Fruit fly (Drosophila melanogaster) whole organism, pupa: ENCODE results near the gene Ugt301D1.

Source experiments
- CG10348 ChIP-seq: fragments of 200-800 bp; sonication (Bioruptor generic); IDR thresholded peaks from 2 replicates; pipeline ENCODE4 v1.3.6; 2022; ENCODE audit warnings: missing biosample characterization, missing genetic modification characterization
- CG12605 ChIP-seq: fragments of 200-800 bp; sonication (Bioruptor generic); IDR thresholded peaks from 2 replicates; pipeline ENCODE4 v1.3.6; 2022; ENCODE audit warnings: missing biosample characterization, missing genetic modification characterization
- CG13204 ChIP-seq: fragments of 200-800 bp; sonication (Bioruptor generic); optimal IDR thresholded peaks from 2 replicates; lab custom pipeline; 2018; ENCODE audit warnings: missing biosample characterization, mild to moderate bottlenecking, missing genetic modification characterization, moderate library complexity
- CG14655 ChIP-seq: fragments of 200-800 bp; sonication (Bioruptor generic); optimal IDR thresholded peaks from 3 replicates; lab custom pipeline; 2017; ENCODE audit warnings: mild to moderate bottlenecking, missing biosample characterization, missing genetic modification reagents, missing genetic modification characterization
- CG15710 ChIP-seq: fragments of 200-800 bp; sonication (Bioruptor generic); optimal IDR thresholded peaks from 2 replicates; lab custom pipeline; 2018; ENCODE audit warnings: missing biosample characterization, mild to moderate bottlenecking, missing genetic modification characterization, moderate library complexity
- CG17806 ChIP-seq: fragments of 200-800 bp; sonication (Bioruptor generic); optimal IDR thresholded peaks from 2 replicates; lab custom pipeline; 2018; ENCODE audit warnings: missing biosample characterization, mild to moderate bottlenecking, missing genetic modification characterization, moderate library complexity
- CG32121 ChIP-seq: fragments of 200-800 bp; sonication (Bioruptor generic); IDR thresholded peaks from 2 replicates; pipeline ENCODE4 v1.3.6; 2022; ENCODE audit warnings: missing biosample characterization, missing genetic modification characterization
- CG34367 ChIP-seq: fragments of 200-800 bp; sonication (Bioruptor generic); optimal IDR thresholded peaks from 2 replicates; lab custom pipeline; 2018; ENCODE audit warnings: missing biosample characterization, mild to moderate bottlenecking, missing genetic modification characterization
- CG4496 ChIP-seq: fragments of 200-800 bp; sonication (Bioruptor generic); IDR thresholded peaks from 3 replicates; pipeline ENCODE4 v1.3.6; 2022; ENCODE audit warnings: missing biosample characterization, missing genetic modification characterization
- CG8159 ChIP-seq: fragments of 200-800 bp; sonication (Bioruptor generic); optimal IDR thresholded peaks from 3 replicates; lab custom pipeline; 2018; ENCODE audit warnings: missing biosample characterization, mild to moderate bottlenecking, missing genetic modification characterization, moderate library complexity
- CG8301 ChIP-seq: fragments of 200-800 bp; sonication (Bioruptor generic); optimal IDR thresholded peaks from 2 replicates; lab custom pipeline; 2018; ENCODE audit warnings: missing biosample characterization, mild to moderate bottlenecking, missing genetic modification characterization
- CG9948 ChIP-seq: fragments of 200-800 bp; sonication (Bioruptor generic); optimal IDR thresholded peaks from 2 replicates; lab custom pipeline; 2018; ENCODE audit warnings: missing biosample characterization, mild to moderate bottlenecking, missing genetic modification characterization, moderate library complexity
- D1 ChIP-seq: fragments of 200-800 bp; sonication (Bioruptor generic); optimal IDR thresholded peaks from 2 replicates; lab custom pipeline; 2018; ENCODE audit warnings: missing biosample characterization, mild to moderate bottlenecking, missing genetic modification characterization, moderate library complexity
- EcR ChIP-seq: fragments of 200-800 bp; sonication (Bioruptor generic); optimal IDR thresholded peaks from 3 replicates; lab custom pipeline; 2019; ENCODE audit warnings: missing biosample characterization, missing genetic modification characterization, mild to moderate bottlenecking, moderate library complexity, missing genetic modification reagents
- Ets98B ChIP-seq: fragments of 200-800 bp; sonication (Bioruptor generic); IDR thresholded peaks from 2 replicates; pipeline ENCODE4 v1.3.6; 2022; ENCODE audit warnings: missing biosample characterization, missing genetic modification characterization
- Pif1A ChIP-seq: fragments of 200-800 bp; sonication (Bioruptor generic); optimal IDR thresholded peaks from 3 replicates; lab custom pipeline; 2016; ENCODE audit warnings: missing biosample characterization, missing genetic modification characterization
- Pif1B ChIP-seq: fragments of 200-800 bp; sonication (Bioruptor generic); optimal IDR thresholded peaks from 3 replicates; lab custom pipeline; 2016; ENCODE audit warnings: missing biosample characterization, missing genetic modification characterization
- Snoo ChIP-seq: fragments of 200-800 bp; sonication (Bioruptor generic); optimal IDR thresholded peaks from 3 replicates; lab custom pipeline; 2017; ENCODE audit warnings: missing biosample characterization, mild to moderate bottlenecking, missing genetic modification characterization, inconsistent platforms
- fd96Ca ChIP-seq: fragments of 200-800 bp; sonication (Bioruptor generic); IDR thresholded peaks from 3 replicates; pipeline ENCODE4 v1.3.6; 2022; ENCODE audit warnings: missing biosample characterization, missing genetic modification characterization
- gl ChIP-seq: fragments of 200-800 bp; sonication (Bioruptor generic); optimal IDR thresholded peaks from 2 replicates; lab custom pipeline; 2018; ENCODE audit warnings: missing biosample characterization, mild to moderate bottlenecking, missing genetic modification characterization
- rn ChIP-seq: fragments of 200-800 bp; sonication (Bioruptor generic); IDR thresholded peaks from 2 replicates; pipeline ENCODE4 v1.3.6; 2022; ENCODE audit warnings: missing biosample characterization, missing genetic modification characterization

Gene Ugt301D1

dm6 chr2L:18517002-18517635 is 7.8 kb downstream of the Ugt301D1 start, which contains the start of gene CG10211:
CG10211 (plus strand) TSS chr2L:18517487.
- TF ChIP-seq CG13204 (GFP tag; lab: Kevin White, UChicago) (peak; percentile 24), Pif1B (GFP tag; lab: Kevin White, UChicago) (peak; percentile 36), Pif1A (peak; percentile 47), CG8301 (tag; lab: Kevin White, UChicago) (peak; percentile 67), Snoo (tag; lab: Kevin White, UChicago) (peak; percentile 46), rn (GFP tag; lab: Robert Waterston, UW) (peak; percentile 47), CG8159 (tag; lab: Kevin White, UChicago) (peak; percentile 73), CG10348 (GFP tag; lab: Robert Waterston, UW) (no peak), CG14655 (GFP tag; lab: Kevin White, UChicago) (peak; percentile 71), CG17806 (tag; lab: Kevin White, UChicago) (peak; percentile 67), CG12605 (GFP tag; lab: Robert Waterston, UW) (no peak), CG15710 (peak; percentile 64), gl (no peak), CG32121 (0 out of 2 replicates have a peak, but pooled peaks have one; percentile 9), CG34367 (tag; lab: Kevin White, UChicago) (peak; percentile 60), CG9948 (tag; lab: Kevin White, UChicago) (peak; percentile 58), D1 (tag; lab: Kevin White, UChicago) (no peak), fd96Ca (GFP tag; lab: Robert Waterston, UW) (no peak; the same call in 2 of the 3 replicates), EcR (GFP tag; lab: Kevin White, UChicago) (peak; percentile 45), CG4496 (GFP tag; lab: Robert Waterston, UW) (peak; percentile 49; the same call in 2 of the 3 replicates), Ets98B (no peak; the same call in 1 of the 2 replicates)

dm6 chr2L:18518852-18519251 is 9.5 kb downstream of the Ugt301D1 start:
- TF ChIP-seq fd96Ca (GFP tag; lab: Robert Waterston, UW): no peak
- no peak for TF ChIP-seq Pif1B (GFP tag; lab: Kevin White, UChicago)
- no peak for TF ChIP-seq CG10348 (GFP tag; lab: Robert Waterston, UW)
- TF ChIP-seq Pif1A: no peak
- no peak for TF ChIP-seq CG8301 (tag; lab: Kevin White, UChicago)
- TF ChIP-seq CG34367 (tag; lab: Kevin White, UChicago): no peak
- TF ChIP-seq EcR (GFP tag; lab: Kevin White, UChicago): no peak
- TF ChIP-seq CG4496 (GFP tag; lab: Robert Waterston, UW): no peak
- TF ChIP-seq gl: no peak
- TF ChIP-seq Ets98B: no peak

- TF ChIP-seq rn (GFP tag; lab: Robert Waterston, UW) (no peak), CG10348 (GFP tag; lab: Robert Waterston, UW) (no peak), CG12605 (GFP tag; lab: Robert Waterston, UW) (no peak), CG8301 (tag; lab: Kevin White, UChicago) (no peak), EcR (GFP tag; lab: Kevin White, UChicago) (no peak), CG9948 (tag; lab: Kevin White, UChicago) (no peak), gl (no peak), D1 (tag; lab: Kevin White, UChicago) (no peak), CG4496 (GFP tag; lab: Robert Waterston, UW) (no peak), CG17806 (tag; lab: Kevin White, UChicago) (no peak), CG14655 (GFP tag; lab: Kevin White, UChicago) (no peak), Snoo (tag; lab: Kevin White, UChicago) (no peak), CG32121 (no peak), CG15710 (no peak), fd96Ca (GFP tag; lab: Robert Waterston, UW) (no peak), Ets98B (no peak), CG13204 (GFP tag; lab: Kevin White, UChicago) (no peak), CG34367 (tag; lab: Kevin White, UChicago) (no peak)
These were observed 12.9 kb downstream of the Ugt301D1 start for dm6 chr2L:18522258-18522657.

- peak; percentile 63; the same call in 2 of the 3 replicates for TF ChIP-seq fd96Ca (GFP tag; lab: Robert Waterston, UW)
- peak; percentile 49; the same call in 1 of the 2 replicates for TF ChIP-seq CG32121
- TF ChIP-seq CG8159 (tag; lab: Kevin White, UChicago): peak; percentile 86
- TF ChIP-seq gl: peak; percentile 69
- TF ChIP-seq CG8301 (tag; lab: Kevin White, UChicago): peak; percentile 72
- peak; percentile 86 for TF ChIP-seq CG17806 (tag; lab: Kevin White, UChicago)
- TF ChIP-seq CG13204 (GFP tag; lab: Kevin White, UChicago): peak; percentile 59
- TF ChIP-seq CG12605 (GFP tag; lab: Robert Waterston, UW): no peak
- no peak for TF ChIP-seq Pif1A
- TF ChIP-seq CG15710: peak; percentile 84
- TF ChIP-seq Snoo (tag; lab: Kevin White, UChicago): no peak
- TF ChIP-seq Ets98B: peak; percentile 60
- peak; percentile 54 for TF ChIP-seq D1 (tag; lab: Kevin White, UChicago)
- TF ChIP-seq Pif1B (GFP tag; lab: Kevin White, UChicago): peak; percentile 16
- TF ChIP-seq CG4496 (GFP tag; lab: Robert Waterston, UW): peak; percentile 53; the same call in 1 of the 3 replicates
- TF ChIP-seq CG14655 (GFP tag; lab: Kevin White, UChicago): peak; percentile 83
- no peak for TF ChIP-seq EcR (GFP tag; lab: Kevin White, UChicago)
- peak; percentile 71 for TF ChIP-seq CG34367 (tag; lab: Kevin White, UChicago)
- no peak for TF ChIP-seq CG10348 (GFP tag; lab: Robert Waterston, UW)
- TF ChIP-seq CG9948 (tag; lab: Kevin White, UChicago): peak; percentile 85
- TF ChIP-seq rn (GFP tag; lab: Robert Waterston, UW): no peak
These were observed 13.6 kb downstream of the Ugt301D1 start for dm6 chr2L:18523003-18523402.

- TF ChIP-seq Pif1B (GFP tag; lab: Kevin White, UChicago) (no peak), Snoo (tag; lab: Kevin White, UChicago) (no peak), CG13204 (GFP tag; lab: Kevin White, UChicago) (no peak), CG17806 (tag; lab: Kevin White, UChicago) (no peak), Ets98B (no peak), CG15710 (no peak), fd96Ca (GFP tag; lab: Robert Waterston, UW) (no peak), CG8301 (tag; lab: Kevin White, UChicago) (no peak), rn (GFP tag; lab: Robert Waterston, UW) (no peak), D1 (tag; lab: Kevin White, UChicago) (no peak), EcR (GFP tag; lab: Kevin White, UChicago) (no peak), CG8159 (tag; lab: Kevin White, UChicago) (no peak), gl (no peak), Pif1A (no peak), CG34367 (tag; lab: Kevin White, UChicago) (no peak), CG12605 (GFP tag; lab: Robert Waterston, UW) (no peak), CG14655 (GFP tag; lab: Kevin White, UChicago) (no peak), CG32121 (no peak), CG9948 (tag; lab: Kevin White, UChicago) (no peak), CG4496 (GFP tag; lab: Robert Waterston, UW) (no peak)
These were observed 15.5 kb downstream of the Ugt301D1 start for dm6 chr2L:18524896-18525295.
